Worm (Caenorhabditis elegans) whole organism, L2 larva: ENCODE measurements around the gene C17H12.12.
A peak's percentile ranks its signal among the peaks of the same experiment; 100 is the strongest.

Experiments used
- C34F6.9 ChIP-seq: fragments of 150-350 bp; optimal IDR thresholded peaks from 2 replicates; lab custom pipeline; 2014; ENCODE audit warnings: missing biosample characterization, missing genetic modification characterization
- F13H6.1 ChIP-seq: sonication (generic microtip); optimal IDR thresholded peaks from 2 replicates; lab custom pipeline; 2016; ENCODE audit warnings: missing genetic modification characterization, missing compliant biosample characterization
- Y55F3AM.14 ChIP-seq: fragments of 200-800 bp; sonication (Bioruptor generic); optimal IDR thresholded peaks from 2 replicates; lab custom pipeline; 2018; ENCODE audit warnings: mild to moderate bottlenecking, missing genetic modification characterization, missing compliant biosample characterization
- ZK546.5 ChIP-seq: sonication (generic microtip); optimal IDR thresholded peaks from 2 replicates; lab custom pipeline; 2017; ENCODE audit warnings: missing biosample characterization, missing genetic modification characterization
- alr-1 ChIP-seq: fragments of 150-350 bp; optimal IDR thresholded peaks from 2 replicates; lab custom pipeline; 2014; ENCODE audit warnings: missing biosample characterization, missing genetic modification characterization
- aly-2 ChIP-seq: fragments of 150-350 bp; optimal IDR thresholded peaks from 2 replicates; lab custom pipeline; 2014; ENCODE audit warnings: missing biosample characterization, missing genetic modification characterization
- blmp-1 ChIP-seq: sonication (generic microtip); optimal IDR thresholded peaks from 2 replicates; lab custom pipeline; 2017; ENCODE audit warnings: missing genetic modification characterization, mild to moderate bottlenecking, missing compliant biosample characterization, antibody characterized with exemption, moderate library complexity; ENCODE audit not compliant: insufficient read depth
- ceh-16 ChIP-seq: fragments of 150-350 bp; optimal IDR thresholded peaks from 2 replicates; lab custom pipeline; 2014; ENCODE audit warnings: missing biosample characterization, missing genetic modification characterization
- ceh-82 ChIP-seq: fragments of 150-350 bp; optimal IDR thresholded peaks from 2 replicates; lab custom pipeline; 2014; ENCODE audit warnings: missing biosample characterization, missing genetic modification characterization
- crh-2 ChIP-seq: sonication (generic microtip); optimal IDR thresholded peaks from 2 replicates; lab custom pipeline; 2017; ENCODE audit warnings: missing biosample characterization, missing genetic modification characterization
- dmd-4 ChIP-seq: sonication (generic microtip); optimal IDR thresholded peaks from 2 replicates; lab custom pipeline; 2017; ENCODE audit warnings: missing biosample characterization, missing genetic modification characterization
- egl-27 ChIP-seq: sonication (generic microtip); optimal IDR thresholded peaks from 3 replicates; lab custom pipeline; 2017; ENCODE audit warnings: missing biosample characterization, missing genetic modification reagents, missing genetic modification characterization
- fos-1 ChIP-seq: fragments of 150-350 bp; optimal IDR thresholded peaks from 2 replicates; lab custom pipeline; 2014; ENCODE audit warnings: missing biosample characterization, missing genetic modification characterization
- gmeb-1 ChIP-seq: fragments of 150-350 bp; optimal IDR thresholded peaks from 2 replicates; lab custom pipeline; 2014; ENCODE audit warnings: missing biosample characterization, missing genetic modification characterization
- lin-13 ChIP-seq: fragments of 150-350 bp; optimal IDR thresholded peaks from 2 replicates; lab custom pipeline; 2014; ENCODE audit warnings: missing biosample characterization, missing genetic modification reagents, missing genetic modification characterization
- lsy-2 ChIP-seq, 2 experiments: fragments of 150-350 bp in 1 of 2; sonication (generic microtip) in 1 of 2; optimal IDR thresholded peaks; 2 replicates each; lab custom pipeline; 2014 to 2017; ENCODE audit warnings: missing biosample characterization in 2 of 2, missing genetic modification characterization in 2 of 2
- mbf-1 ChIP-seq: sonication (generic microtip); optimal IDR thresholded peaks from 2 replicates; lab custom pipeline; 2017; ENCODE audit warnings: missing biosample characterization, missing genetic modification characterization
- mdl-1 ChIP-seq, 2 experiments: fragments of 150-350 bp in 1 of 2; sonication (generic microtip) in 1 of 2; optimal IDR thresholded peaks; 2 replicates each; lab custom pipeline; 2017; ENCODE audit warnings: missing biosample characterization in 2 of 2, missing genetic modification characterization in 2 of 2
- nhr-10 ChIP-seq: sonication (generic microtip); optimal IDR thresholded peaks from 2 replicates; lab custom pipeline; 2017; ENCODE audit warnings: missing biosample characterization, missing genetic modification characterization
- nhr-12 ChIP-seq: fragments of 150-350 bp; optimal IDR thresholded peaks from 2 replicates; lab custom pipeline; 2014; ENCODE audit warnings: missing biosample characterization, missing genetic modification characterization
- nhr-129 ChIP-seq: fragments of 150-350 bp; optimal IDR thresholded peaks from 2 replicates; lab custom pipeline; 2014; ENCODE audit warnings: missing biosample characterization, missing genetic modification characterization
- nhr-21 ChIP-seq: fragments of 150-350 bp; optimal IDR thresholded peaks from 2 replicates; lab custom pipeline; 2014; ENCODE audit warnings: missing biosample characterization, missing genetic modification characterization
- nhr-237 ChIP-seq: fragments of 150-350 bp; optimal IDR thresholded peaks from 2 replicates; lab custom pipeline; 2014; ENCODE audit warnings: missing biosample characterization, missing genetic modification characterization
- nhr-25 ChIP-seq: fragments of 150-350 bp; sonication (generic microtip); optimal IDR thresholded peaks from 3 replicates; lab custom pipeline; 2014; ENCODE audit warnings: missing biosample characterization, missing genetic modification characterization
- nhr-6 ChIP-seq: fragments of 150-350 bp; optimal IDR thresholded peaks from 2 replicates; lab custom pipeline; 2014; ENCODE audit warnings: missing biosample characterization, missing genetic modification characterization
- nhr-77 ChIP-seq: fragments of 150-350 bp; optimal IDR thresholded peaks from 2 replicates; lab custom pipeline; 2014; ENCODE audit warnings: missing biosample characterization, missing genetic modification characterization
- peb-1 ChIP-seq: fragments of 150-350 bp; optimal IDR thresholded peaks from 2 replicates; lab custom pipeline; 2014; ENCODE audit warnings: missing biosample characterization, missing genetic modification characterization
- skn-1 ChIP-seq: sonication (generic microtip); optimal IDR thresholded peaks from 2 replicates; lab custom pipeline; 2017; ENCODE audit warnings: missing biosample characterization, missing genetic modification characterization
- sma-3 ChIP-seq: sonication (generic microtip); optimal IDR thresholded peaks from 2 replicates; lab custom pipeline; 2016; ENCODE audit warnings: missing genetic modification reagents, missing genetic modification characterization, missing compliant biosample characterization
- sma-9 ChIP-seq, 2 experiments: fragments of 150-350 bp in 1 of 2; sonication (generic microtip) in 1 of 2; optimal IDR thresholded peaks; 2 replicates each; lab custom pipeline; 2014 to 2016; ENCODE audit warnings: missing genetic modification characterization in 2 of 2, mild to moderate bottlenecking in 1 of 2, missing biosample characterization in 1 of 2, missing compliant biosample characterization in 1 of 2, missing genetic modification reagents in 1 of 2, moderate library complexity in 1 of 2
- snpc-4 ChIP-seq: fragments of 150-350 bp; optimal IDR thresholded peaks from 2 replicates; lab custom pipeline; 2014; ENCODE audit warnings: missing biosample characterization, missing genetic modification characterization
- unc-39 ChIP-seq: fragments of 150-350 bp; optimal IDR thresholded peaks from 2 replicates; lab custom pipeline; 2014; ENCODE audit warnings: missing biosample characterization, missing genetic modification characterization
- unc-55 ChIP-seq: fragments of 150-350 bp; sonication (generic microtip); optimal IDR thresholded peaks from 3 replicates; lab custom pipeline; 2014; ENCODE audit warnings: missing biosample characterization, missing genetic modification reagents, missing genetic modification characterization
- unc-62 ChIP-seq: fragments of 150-350 bp; optimal IDR thresholded peaks from 2 replicates; lab custom pipeline; 2014; ENCODE audit warnings: missing biosample characterization, missing genetic modification reagents, missing genetic modification characterization
- zag-1 ChIP-seq: fragments of 150-350 bp; optimal IDR thresholded peaks from 2 replicates; lab custom pipeline; 2014; ENCODE audit warnings: missing biosample characterization, missing genetic modification characterization

C17H12.12 gene

DNA sequence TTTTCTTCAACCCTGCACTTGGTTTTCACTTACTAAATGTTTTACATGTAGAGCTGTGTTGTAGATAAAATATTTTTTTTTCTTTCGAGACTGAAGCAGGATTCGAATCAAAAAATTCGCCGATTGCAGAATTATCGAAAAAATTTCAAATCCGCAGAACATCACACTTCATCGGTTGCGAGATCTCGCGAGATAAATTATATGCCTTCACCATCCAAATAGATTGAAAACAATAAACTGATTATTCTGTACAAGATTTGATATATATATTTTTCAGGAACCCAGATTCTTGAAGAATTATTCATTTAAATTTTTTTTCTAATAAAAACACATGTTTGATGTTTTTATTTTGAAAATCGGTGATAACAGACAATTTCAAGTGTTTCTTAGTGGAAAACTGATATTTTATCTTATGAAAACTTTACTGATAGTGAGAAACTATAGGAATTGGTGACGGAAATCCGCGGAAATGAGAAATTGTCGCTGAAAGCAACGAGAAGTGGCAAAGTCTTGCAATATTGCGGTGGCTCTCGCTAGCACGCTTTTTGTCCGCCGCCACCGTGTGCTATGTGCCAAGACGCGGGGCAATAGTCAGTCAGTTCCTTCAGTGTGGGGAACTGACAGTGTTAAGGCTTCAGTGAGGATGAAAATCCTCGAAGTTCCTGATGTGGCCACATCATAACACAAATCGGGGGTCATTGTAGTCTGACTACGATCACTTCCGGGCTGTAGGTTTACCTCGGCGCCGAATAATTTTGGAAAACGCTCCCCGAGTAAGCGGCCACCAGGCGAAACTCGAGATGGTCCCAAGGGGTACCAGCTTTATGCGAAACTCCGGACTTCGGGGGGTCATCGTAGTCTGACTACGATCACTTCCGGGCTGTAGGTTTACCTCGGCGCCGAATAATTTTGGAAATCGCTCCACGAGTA is 3.1 kb upstream of the C17H12.12 start:
- TF ChIP-seq snpc-4 (tag; lab: Kevin White, UChicago) (peak; percentile 42), lin-13 (GFP tag; lab: Kevin White, UChicago) (peak; percentile 18), unc-39 (no peak), ceh-16 (tag; lab: Kevin White, UChicago) (no peak), nhr-129 (no peak), egl-27 (no peak), peb-1 (tag; lab: Kevin White, UChicago) (no peak), nhr-25 (no peak), alr-1 (tag; lab: Kevin White, UChicago) (no peak), lsy-2 (tag; optimal IDR thresholded peaks at IDR 0.05; lab: Kevin White, UChicago) (no peak), mdl-1 (tag; optimal IDR thresholded peaks at IDR 0.05; lab: Kevin White, UChicago) (no peak), C34F6.9 (no peak), gmeb-1 (tag; lab: Kevin White, UChicago) (peak; percentile 35), Y55F3AM.14 (GFP tag; lab: Kevin White, UChicago) (peak; percentile 16), nhr-21 (tag; lab: Kevin White, UChicago) (no peak), nhr-6 (tag; lab: Kevin White, UChicago) (peak; percentile 43), aly-2 (tag; lab: Kevin White, UChicago) (no peak), nhr-237 (tag; lab: Kevin White, UChicago) (no peak), ceh-82 (no peak), sma-9 (GFP tag; optimal IDR thresholded peaks at IDR 0.05; lab: Kevin White, UChicago) (peak; percentile 32), sma-9 (tag; optimal IDR thresholded peaks at IDR 0.05; lab: Kevin White, UChicago) (no peak), nhr-10 (tag; lab: Kevin White, UChicago) (no peak), zag-1 (tag; lab: Kevin White, UChicago) (no peak), sma-3 (GFP tag; lab: Kevin White, UChicago) (peak; percentile 28), unc-55 (GFP tag; lab: Kevin White, UChicago) (no peak), crh-2 (tag; lab: Kevin White, UChicago) (peak; percentile 71), blmp-1 (tag; lab: Kevin White, UChicago) (no peak)
- TF ChIP-seq, all 48 proteins: peak for 8

DNA sequence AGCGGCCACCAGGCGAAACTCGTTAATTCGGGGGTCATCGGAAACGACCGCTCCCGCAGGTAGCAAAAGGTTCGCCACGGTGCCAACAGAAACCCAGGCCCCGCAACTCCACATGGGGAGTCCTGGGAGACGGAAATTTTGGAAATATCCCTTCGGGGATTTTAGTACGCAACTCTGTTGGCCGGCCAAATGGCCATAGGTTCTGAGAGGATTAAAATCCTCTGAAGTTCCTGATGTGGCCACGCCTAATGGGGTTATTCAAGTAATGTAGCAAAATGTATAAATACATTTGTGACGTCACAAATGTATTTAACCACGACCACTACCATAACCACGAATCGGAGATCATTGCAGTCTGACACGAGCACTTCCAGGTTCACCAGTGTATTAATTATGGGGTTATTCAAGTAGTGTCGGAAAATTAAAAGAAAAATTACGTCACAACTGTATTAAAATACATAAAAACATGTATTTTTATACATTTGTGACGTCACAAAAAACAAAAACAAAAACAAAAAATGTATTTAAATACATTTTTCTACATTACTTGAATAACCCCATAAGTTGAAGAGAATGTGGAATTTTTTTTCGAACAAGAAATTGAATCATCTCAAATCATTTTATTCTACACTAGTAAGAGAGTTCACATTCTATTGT is 2.3 kb upstream of the C17H12.12 start:
- no peak for TF ChIP-seq ZK546.5 (tag; lab: Kevin White, UChicago)
- TF ChIP-seq nhr-77 = no peak
- no peak for TF ChIP-seq mdl-1 (tag; optimal IDR thresholded peaks at IDR 0.05; lab: Kevin White, UChicago)
- no peak for TF ChIP-seq nhr-237 (tag; lab: Kevin White, UChicago)
- no peak for TF ChIP-seq mbf-1 (tag; lab: Kevin White, UChicago)
- no peak for TF ChIP-seq nhr-12 (tag; lab: Kevin White, UChicago)
- TF ChIP-seq nhr-25 = no peak
- TF ChIP-seq peb-1 (tag; lab: Kevin White, UChicago) = no peak
- no peak for TF ChIP-seq sma-9 (GFP tag; optimal IDR thresholded peaks at IDR 0.05; lab: Kevin White, UChicago)
- TF ChIP-seq sma-9 (tag; optimal IDR thresholded peaks at IDR 0.05; lab: Kevin White, UChicago) = no peak
- no peak for TF ChIP-seq zag-1 (tag; lab: Kevin White, UChicago)
- no peak for TF ChIP-seq Y55F3AM.14 (GFP tag; lab: Kevin White, UChicago)

DNA sequence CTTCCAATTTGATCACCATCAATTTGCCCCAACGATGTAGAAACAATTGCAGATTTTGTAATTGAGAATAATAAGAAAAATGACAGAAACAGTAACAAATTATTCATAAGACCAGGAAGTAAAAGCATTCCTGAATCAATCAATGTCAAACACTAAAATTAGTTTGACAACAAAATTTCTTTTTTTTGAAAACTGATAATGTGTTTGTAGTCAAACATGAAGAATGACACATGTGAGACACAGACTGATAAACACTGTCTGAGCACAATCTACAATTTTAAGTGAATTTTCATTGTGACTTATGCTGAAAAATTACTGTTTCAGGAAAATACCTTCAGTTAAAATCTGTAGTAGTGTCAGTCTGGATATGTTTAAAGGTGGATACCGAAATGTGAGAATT is 6.4 kb downstream of the C17H12.12 start, which contains the start of the genes cest-4 and C17H12.11:
TSS of gene cest-4 (minus strand) at position 206 of the 400 bp plus-strand sequence.
TSS of gene C17H12.11 (plus strand) at position 256 of the 400 bp plus-strand sequence.
- no peak for TF ChIP-seq nhr-77
- peak; percentile 34 for TF ChIP-seq skn-1
- no peak for TF ChIP-seq unc-39
- no peak for TF ChIP-seq dmd-4
- no peak for TF ChIP-seq unc-55 (GFP tag; lab: Kevin White, UChicago)
- TF ChIP-seq sma-9 (GFP tag; optimal IDR thresholded peaks at IDR 0.05; lab: Kevin White, UChicago) = peak; percentile 43
- no peak for TF ChIP-seq sma-9 (tag; optimal IDR thresholded peaks at IDR 0.05; lab: Kevin White, UChicago)
- TF ChIP-seq lin-13 (GFP tag; lab: Kevin White, UChicago) = no peak
- no peak for TF ChIP-seq snpc-4 (tag; lab: Kevin White, UChicago)
- TF ChIP-seq fos-1 (tag; lab: Kevin White, UChicago) = peak; percentile 95
- no peak for TF ChIP-seq unc-62
- no peak for TF ChIP-seq blmp-1 (tag; lab: Kevin White, UChicago)
- no peak for TF ChIP-seq peb-1 (tag; lab: Kevin White, UChicago)
- no peak for TF ChIP-seq F13H6.1 (tag; lab: Kevin White, UChicago)
- TF ChIP-seq nhr-237 (tag; lab: Kevin White, UChicago) = no peak
- TF ChIP-seq nhr-6 (tag; lab: Kevin White, UChicago) = no peak
